Fruit fly (Drosophila melanogaster) whole organism, pupa: Measurements from ENCODE around the gene Nepl9.

Experiments used
- CG10348 ChIP-seq: fragments of 200-800 bp; sonication (Bioruptor generic); IDR thresholded peaks from 2 replicates; pipeline ENCODE4 v1.3.6; 2022; ENCODE audit warnings: missing biosample characterization, missing genetic modification characterization
- CG12605 ChIP-seq: fragments of 200-800 bp; sonication (Bioruptor generic); IDR thresholded peaks from 2 replicates; pipeline ENCODE4 v1.3.6; 2022; ENCODE audit warnings: missing biosample characterization, missing genetic modification characterization
- CG13204 ChIP-seq: fragments of 200-800 bp; sonication (Bioruptor generic); optimal IDR thresholded peaks from 2 replicates; lab custom pipeline; 2018; ENCODE audit warnings: missing biosample characterization, mild to moderate bottlenecking, missing genetic modification characterization, moderate library complexity
- CG14655 ChIP-seq: fragments of 200-800 bp; sonication (Bioruptor generic); optimal IDR thresholded peaks from 3 replicates; lab custom pipeline; 2017; ENCODE audit warnings: mild to moderate bottlenecking, missing biosample characterization, missing genetic modification reagents, missing genetic modification characterization
- CG15710 ChIP-seq: fragments of 200-800 bp; sonication (Bioruptor generic); optimal IDR thresholded peaks from 2 replicates; lab custom pipeline; 2018; ENCODE audit warnings: missing biosample characterization, mild to moderate bottlenecking, missing genetic modification characterization, moderate library complexity
- CG17806 ChIP-seq: fragments of 200-800 bp; sonication (Bioruptor generic); optimal IDR thresholded peaks from 2 replicates; lab custom pipeline; 2018; ENCODE audit warnings: missing biosample characterization, mild to moderate bottlenecking, missing genetic modification characterization, moderate library complexity
- CG32121 ChIP-seq: fragments of 200-800 bp; sonication (Bioruptor generic); IDR thresholded peaks from 2 replicates; pipeline ENCODE4 v1.3.6; 2022; ENCODE audit warnings: missing biosample characterization, missing genetic modification characterization
- CG34367 ChIP-seq: fragments of 200-800 bp; sonication (Bioruptor generic); optimal IDR thresholded peaks from 2 replicates; lab custom pipeline; 2018; ENCODE audit warnings: missing biosample characterization, mild to moderate bottlenecking, missing genetic modification characterization
- CG4496 ChIP-seq: fragments of 200-800 bp; sonication (Bioruptor generic); IDR thresholded peaks from 3 replicates; pipeline ENCODE4 v1.3.6; 2022; ENCODE audit warnings: missing biosample characterization, missing genetic modification characterization
- CG8159 ChIP-seq: fragments of 200-800 bp; sonication (Bioruptor generic); optimal IDR thresholded peaks from 3 replicates; lab custom pipeline; 2018; ENCODE audit warnings: missing biosample characterization, mild to moderate bottlenecking, missing genetic modification characterization, moderate library complexity
- CG8301 ChIP-seq: fragments of 200-800 bp; sonication (Bioruptor generic); optimal IDR thresholded peaks from 2 replicates; lab custom pipeline; 2018; ENCODE audit warnings: missing biosample characterization, mild to moderate bottlenecking, missing genetic modification characterization
- CG9948 ChIP-seq: fragments of 200-800 bp; sonication (Bioruptor generic); optimal IDR thresholded peaks from 2 replicates; lab custom pipeline; 2018; ENCODE audit warnings: missing biosample characterization, mild to moderate bottlenecking, missing genetic modification characterization, moderate library complexity
- D1 ChIP-seq: fragments of 200-800 bp; sonication (Bioruptor generic); optimal IDR thresholded peaks from 2 replicates; lab custom pipeline; 2018; ENCODE audit warnings: missing biosample characterization, mild to moderate bottlenecking, missing genetic modification characterization, moderate library complexity
- EcR ChIP-seq: fragments of 200-800 bp; sonication (Bioruptor generic); optimal IDR thresholded peaks from 3 replicates; lab custom pipeline; 2019; ENCODE audit warnings: missing biosample characterization, missing genetic modification characterization, mild to moderate bottlenecking, moderate library complexity, missing genetic modification reagents
- Ets98B ChIP-seq: fragments of 200-800 bp; sonication (Bioruptor generic); IDR thresholded peaks from 2 replicates; pipeline ENCODE4 v1.3.6; 2022; ENCODE audit warnings: missing biosample characterization, missing genetic modification characterization
- Pif1A ChIP-seq: fragments of 200-800 bp; sonication (Bioruptor generic); optimal IDR thresholded peaks from 3 replicates; lab custom pipeline; 2016; ENCODE audit warnings: missing biosample characterization, missing genetic modification characterization
- Pif1B ChIP-seq: fragments of 200-800 bp; sonication (Bioruptor generic); optimal IDR thresholded peaks from 3 replicates; lab custom pipeline; 2016; ENCODE audit warnings: missing biosample characterization, missing genetic modification characterization
- Snoo ChIP-seq: fragments of 200-800 bp; sonication (Bioruptor generic); optimal IDR thresholded peaks from 3 replicates; lab custom pipeline; 2017; ENCODE audit warnings: missing biosample characterization, mild to moderate bottlenecking, missing genetic modification characterization, inconsistent platforms
- fd96Ca ChIP-seq: fragments of 200-800 bp; sonication (Bioruptor generic); IDR thresholded peaks from 3 replicates; pipeline ENCODE4 v1.3.6; 2022; ENCODE audit warnings: missing biosample characterization, missing genetic modification characterization
- gl ChIP-seq: fragments of 200-800 bp; sonication (Bioruptor generic); optimal IDR thresholded peaks from 2 replicates; lab custom pipeline; 2018; ENCODE audit warnings: missing biosample characterization, mild to moderate bottlenecking, missing genetic modification characterization
- rn ChIP-seq: fragments of 200-800 bp; sonication (Bioruptor generic); IDR thresholded peaks from 2 replicates; pipeline ENCODE4 v1.3.6; 2022; ENCODE audit warnings: missing biosample characterization, missing genetic modification characterization

Gene Nepl9

dm6 chr2L:16804376-16804934, 32.6 kb downstream of the Nepl9 start, which contains the start of gene CG13272:
CG13272 (plus strand) TSS chr2L:16804884.
- TF ChIP-seq CG14655 (GFP tag; lab: Kevin White, UChicago) (peak; percentile 46), D1 (no peak), CG8301 (tag; lab: Kevin White, UChicago) (peak; percentile 36), CG34367 (tag; lab: Kevin White, UChicago) (no peak)

- TF ChIP-seq CG12605 (GFP tag; lab: Robert Waterston, UW) = peak; percentile 21; the same call in 1 of the 2 replicates
- no peak for TF ChIP-seq fd96Ca (GFP tag; lab: Robert Waterston, UW)
- no peak for TF ChIP-seq gl
- TF ChIP-seq CG34367 (tag; lab: Kevin White, UChicago) = no peak
- peak; percentile 34 for TF ChIP-seq Ets98B (GFP tag; lab: Robert Waterston, UW)
- no peak for TF ChIP-seq Pif1B (GFP tag; lab: Kevin White, UChicago)
- no peak for TF ChIP-seq rn (GFP tag; lab: Robert Waterston, UW)
- no peak for TF ChIP-seq CG10348 (GFP tag; lab: Robert Waterston, UW)
- TF ChIP-seq CG13204 (GFP tag; lab: Kevin White, UChicago) = no peak
- no peak for TF ChIP-seq CG15710 (tag; lab: Kevin White, UChicago)
- TF ChIP-seq CG32121 (GFP tag; lab: Robert Waterston, UW) = no peak; the same call in 1 of the 2 replicates
- peak; percentile 7 for TF ChIP-seq Pif1A (GFP tag; lab: Kevin White, UChicago)
- TF ChIP-seq CG8301 (tag; lab: Kevin White, UChicago) = peak; percentile 15
- TF ChIP-seq CG8159 (tag; lab: Kevin White, UChicago) = no peak
- TF ChIP-seq CG4496 = 0 out of 3 replicates have a peak, but pooled peaks have one; percentile 48
- TF ChIP-seq CG9948 (tag; lab: Kevin White, UChicago) = peak; percentile 4
- TF ChIP-seq EcR (GFP tag; lab: Kevin White, UChicago) = no peak
- TF ChIP-seq CG17806 (tag; lab: Kevin White, UChicago) = no peak
- TF ChIP-seq D1 = no peak
- no peak for TF ChIP-seq Snoo (tag; lab: Kevin White, UChicago)
- TF ChIP-seq CG14655 (GFP tag; lab: Kevin White, UChicago) = no peak
These were observed 33.4 kb downstream of the Nepl9 start for dm6 chr2L:16803638-16804037.

dm6 chr2L:16801578-16802152, 35.4 kb downstream of the Nepl9 start:
- TF ChIP-seq Snoo (tag; lab: Kevin White, UChicago) = no peak
- TF ChIP-seq CG13204 (GFP tag; lab: Kevin White, UChicago) = no peak
- no peak for TF ChIP-seq gl
- TF ChIP-seq D1 = no peak
- TF ChIP-seq CG14655 (GFP tag; lab: Kevin White, UChicago) = no peak
- no peak for TF ChIP-seq CG15710 (tag; lab: Kevin White, UChicago)
- no peak for TF ChIP-seq CG34367 (tag; lab: Kevin White, UChicago)
- no peak for TF ChIP-seq Pif1A (GFP tag; lab: Kevin White, UChicago)
- TF ChIP-seq CG8159 (tag; lab: Kevin White, UChicago) = no peak
- TF ChIP-seq rn (GFP tag; lab: Robert Waterston, UW) = no peak
- TF ChIP-seq CG32121 (GFP tag; lab: Robert Waterston, UW) = no peak
- no peak for TF ChIP-seq Pif1B (GFP tag; lab: Kevin White, UChicago)
- no peak for TF ChIP-seq CG4496
- TF ChIP-seq CG12605 (GFP tag; lab: Robert Waterston, UW) = no peak
- no peak for TF ChIP-seq Ets98B (GFP tag; lab: Robert Waterston, UW)

dm6 chr2L:16799496-16799895, 37.6 kb downstream of the Nepl9 start:
- TF ChIP-seq CG8159 (tag; lab: Kevin White, UChicago) (no peak), CG4496 (no peak)

- TF ChIP-seq Pif1B (GFP tag; lab: Kevin White, UChicago) (no peak), Snoo (tag; lab: Kevin White, UChicago) (no peak), Pif1A (GFP tag; lab: Kevin White, UChicago) (no peak), CG9948 (tag; lab: Kevin White, UChicago) (no peak), gl (no peak), fd96Ca (GFP tag; lab: Robert Waterston, UW) (0 out of 3 replicates have a peak, but pooled peaks have one; percentile 34), CG32121 (GFP tag; lab: Robert Waterston, UW) (0 out of 2 replicates have a peak, but pooled peaks have one; percentile 23), CG10348 (GFP tag; lab: Robert Waterston, UW) (no peak)
These were observed 38.4 kb downstream of the Nepl9 start, which contains the start of gene Ugt37D1 for dm6 chr2L:16798705-16799104. Ugt37D1 (plus strand) TSS chr2L:16799025.

- TF ChIP-seq CG32121 (GFP tag; lab: Robert Waterston, UW) (no peak), CG10348 (GFP tag; lab: Robert Waterston, UW) (no peak), CG34367 (tag; lab: Kevin White, UChicago) (no peak), Snoo (tag; lab: Kevin White, UChicago) (no peak), CG9948 (tag; lab: Kevin White, UChicago) (no peak), CG12605 (GFP tag; lab: Robert Waterston, UW) (no peak), CG13204 (GFP tag; lab: Kevin White, UChicago) (no peak), CG15710 (tag; lab: Kevin White, UChicago) (no peak), CG4496 (no peak), Pif1B (GFP tag; lab: Kevin White, UChicago) (no peak), CG17806 (tag; lab: Kevin White, UChicago) (no peak), CG14655 (GFP tag; lab: Kevin White, UChicago) (no peak)
- TF ChIP-seq, all 21 proteins: peak for 0
These were observed 40.9 kb downstream of the Nepl9 start, which contains the start of gene Ugt37E1 for dm6 chr2L:16796104-16796645. Ugt37E1 (plus strand) TSS chr2L:16796595.
